Worm (Caenorhabditis elegans) whole organism, L3 larva: ENCODE data around the gene D2089.3.

Experiments
- R02D3.7 ChIP-seq: fragments of 150-350 bp; optimal IDR thresholded peaks from 2 replicates; lab custom pipeline; 2014; ENCODE audit warnings: missing biosample characterization, missing genetic modification characterization
- aly-2 ChIP-seq: fragments of 150-350 bp; optimal IDR thresholded peaks from 2 replicates; lab custom pipeline; 2014; ENCODE audit warnings: missing biosample characterization, missing genetic modification characterization
- ceh-82 ChIP-seq: fragments of 150-350 bp; optimal IDR thresholded peaks from 2 replicates; lab custom pipeline; 2014; ENCODE audit warnings: missing biosample characterization, missing genetic modification characterization
- ceh-9 ChIP-seq: sonication (generic microtip); optimal IDR thresholded peaks from 2 replicates; lab custom pipeline; 2018; ENCODE audit warnings: missing biosample characterization, missing genetic modification characterization
- fos-1 ChIP-seq: fragments of 150-350 bp; optimal IDR thresholded peaks from 2 replicates; lab custom pipeline; 2014; ENCODE audit warnings: missing biosample characterization, missing genetic modification characterization
- hmg-11 ChIP-seq: sonication (generic microtip); optimal IDR thresholded peaks from 2 replicates; lab custom pipeline; 2016; ENCODE audit warnings: missing genetic modification characterization, missing compliant biosample characterization
- jun-1 ChIP-seq: fragments of 150-350 bp; optimal IDR thresholded peaks from 2 replicates; lab custom pipeline; 2014; ENCODE audit warnings: missing biosample characterization, missing genetic modification reagents, missing genetic modification characterization
- nhr-12 ChIP-seq: fragments of 150-350 bp; optimal IDR thresholded peaks from 2 replicates; lab custom pipeline; 2014; ENCODE audit warnings: missing biosample characterization, missing genetic modification characterization
- nhr-23 ChIP-seq: fragments of 150-350 bp; optimal IDR thresholded peaks from 2 replicates; lab custom pipeline; 2014; ENCODE audit warnings: missing biosample characterization, missing genetic modification reagents, missing genetic modification characterization
- nhr-76 ChIP-seq: fragments of 150-350 bp; sonication (generic microtip); optimal IDR thresholded peaks from 5 replicates; lab custom pipeline; 2014; ENCODE audit warnings: missing biosample characterization, missing genetic modification characterization
- snpc-4 ChIP-seq: fragments of 150-350 bp; optimal IDR thresholded peaks from 2 replicates; lab custom pipeline; 2014; ENCODE audit warnings: missing biosample characterization, missing genetic modification characterization
- tbx-2 ChIP-seq: sonication (generic microtip); optimal IDR thresholded peaks from 2 replicates; lab custom pipeline; 2016; ENCODE audit warnings: mild to moderate bottlenecking, missing genetic modification characterization, missing compliant biosample characterization

ce11 chrII:10618157-10618556 is 46.8 kb downstream of the D2089.3 start, which contains the start of gene C14A4.13:
- TF ChIP-seq nhr-76 (tag; lab: Kevin White, UChicago) (no peak), ceh-9 (tag; lab: Kevin White, UChicago) (no peak), aly-2 (tag; lab: Kevin White, UChicago) (no peak), nhr-12 (no peak), fos-1 (tag; lab: Kevin White, UChicago) (no peak), R02D3.7 (no peak), nhr-23 (tag; lab: Kevin White, UChicago) (no peak), hmg-11 (tag; lab: Kevin White, UChicago) (no peak), snpc-4 (tag; lab: Kevin White, UChicago) (no peak), tbx-2 (tag; lab: Kevin White, UChicago) (no peak), ceh-82 (no peak), jun-1 (tag; lab: Kevin White, UChicago) (no peak)
